Worm (Caenorhabditis elegans) whole organism, L1 larva: ENCODE measurements around the gene F10E7.6.

Source experiments
- C34B4.2 ChIP-seq: sonication (generic microtip); optimal IDR thresholded peaks from 2 replicates; lab custom pipeline; 2017; ENCODE audit warnings: mild to moderate bottlenecking, missing genetic modification characterization, missing compliant biosample characterization
- Y116A8C.19 ChIP-seq: sonication (generic microtip); optimal IDR thresholded peaks from 2 replicates; lab custom pipeline; 2016; ENCODE audit warnings: missing compliant biosample characterization, missing genetic modification characterization, borderline replicate concordance
- aha-1 ChIP-seq: fragments of 150-350 bp; optimal IDR thresholded peaks from 2 replicates; lab custom pipeline; 2014; ENCODE audit warnings: missing biosample characterization, missing genetic modification characterization
- aly-2 ChIP-seq: fragments of 150-350 bp; optimal IDR thresholded peaks from 2 replicates; lab custom pipeline; 2014; ENCODE audit warnings: missing biosample characterization, missing genetic modification characterization
- ama-1 ChIP-seq: fragments of 150-350 bp; optimal IDR thresholded peaks from 2 replicates; lab custom pipeline; 2014
- blmp-1 ChIP-seq: fragments of 150-350 bp; optimal IDR thresholded peaks from 2 replicates; lab custom pipeline; 2014; ENCODE audit warnings: missing biosample characterization, missing genetic modification characterization
- ceh-63 ChIP-seq: fragments of 200-800 bp; sonication (Bioruptor generic); optimal IDR thresholded peaks from 2 replicates; lab custom pipeline; 2018; ENCODE audit warnings: mild to moderate bottlenecking, missing genetic modification characterization, missing compliant biosample characterization
- ceh-8 ChIP-seq: fragments of 200-800 bp; sonication (Bioruptor generic); optimal IDR thresholded peaks from 2 replicates; lab custom pipeline; 2018; ENCODE audit warnings: mild to moderate bottlenecking, missing genetic modification characterization, moderate library complexity, missing compliant biosample characterization
- ceh-82 ChIP-seq, 3 experiments: fragments of 150-350 bp in 1 of 3; sonication (generic microtip) in 2 of 3; optimal IDR thresholded peaks; 2 replicates each; lab custom pipeline; 2014 to 2017; ENCODE audit warnings: missing biosample characterization in 3 of 3, missing genetic modification characterization in 3 of 3
- ceh-88 ChIP-seq: fragments of 200-800 bp; sonication (Bioruptor generic); IDR thresholded peaks from 2 replicates; pipeline ENCODE4 v1.3.6; 2022; ENCODE audit warnings: missing genetic modification characterization, missing compliant biosample characterization
- ceh-90 ChIP-seq: sonication (generic microtip); optimal IDR thresholded peaks from 2 replicates; lab custom pipeline; 2016; ENCODE audit warnings: missing genetic modification characterization, missing compliant biosample characterization
- ces-1 ChIP-seq: fragments of 150-350 bp; optimal IDR thresholded peaks from 2 replicates; lab custom pipeline; 2014; ENCODE audit warnings: missing biosample characterization, missing genetic modification reagents, missing genetic modification characterization
- dpl-1 ChIP-seq, 3 experiments: fragments of 150-350 bp in 2 of 3; sonication (generic microtip) in 1 of 3; optimal IDR thresholded peaks; 2 replicates each; lab custom pipeline; 2014 to 2017; ENCODE audit warnings: missing biosample characterization in 3 of 3, missing genetic modification characterization in 3 of 3, missing genetic modification reagents in 3 of 3
- dsc-1 ChIP-seq: sonication (generic microtip); optimal IDR thresholded peaks from 2 replicates; lab custom pipeline; 2016; ENCODE audit warnings: mild to moderate bottlenecking, missing genetic modification characterization, missing compliant biosample characterization
- efl-3 ChIP-seq: fragments of 200-800 bp; sonication (Bioruptor generic); optimal IDR thresholded peaks from 2 replicates; lab custom pipeline; 2018; ENCODE audit warnings: mild to moderate bottlenecking, missing genetic modification characterization, missing compliant biosample characterization
- fkh-10 ChIP-seq: sonication (generic microtip); optimal IDR thresholded peaks from 2 replicates; lab custom pipeline; 2017; ENCODE audit warnings: missing biosample characterization, missing genetic modification reagents, missing genetic modification characterization
- fkh-4 ChIP-seq: sonication (generic microtip); optimal IDR thresholded peaks from 2 replicates; lab custom pipeline; 2016; ENCODE audit warnings: missing compliant biosample characterization, missing genetic modification characterization, borderline replicate concordance
- fkh-8 ChIP-seq: sonication (generic microtip); optimal IDR thresholded peaks from 2 replicates; lab custom pipeline; 2016; ENCODE audit warnings: mild to moderate bottlenecking, missing genetic modification characterization, missing compliant biosample characterization
- fos-1 ChIP-seq: fragments of 150-350 bp; optimal IDR thresholded peaks from 2 replicates; lab custom pipeline; 2014; ENCODE audit warnings: missing biosample characterization, missing genetic modification characterization
- grh-1 ChIP-seq: fragments of 200-800 bp; sonication (Bioruptor generic); IDR thresholded peaks from 2 replicates; pipeline ENCODE4 v1.3.6; 2022; ENCODE audit warnings: missing genetic modification reagents, missing genetic modification characterization, missing compliant biosample characterization
- hlh-17 ChIP-seq: fragments of 200-800 bp; sonication (Bioruptor generic); optimal IDR thresholded peaks from 2 replicates; lab custom pipeline; 2018; ENCODE audit warnings: missing genetic modification characterization, mild to moderate bottlenecking, missing compliant biosample characterization, moderate library complexity, borderline replicate concordance
- hlh-4 ChIP-seq: sonication (generic microtip); optimal IDR thresholded peaks from 2 replicates; lab custom pipeline; 2016; ENCODE audit warnings: mild to moderate bottlenecking, missing genetic modification characterization, missing compliant biosample characterization
- hpl-2 ChIP-seq: fragments of 150-350 bp; optimal IDR thresholded peaks from 2 replicates; lab custom pipeline; 2014; ENCODE audit warnings: missing biosample characterization, missing genetic modification reagents, missing genetic modification characterization
- lin-15B ChIP-seq: fragments of 150-350 bp; sonication (generic microtip); optimal IDR thresholded peaks from 3 replicates; lab custom pipeline; 2014; ENCODE audit warnings: missing biosample characterization, missing genetic modification characterization
- lin-39 ChIP-seq: fragments of 150-350 bp; optimal IDR thresholded peaks from 2 replicates; lab custom pipeline; 2014; ENCODE audit warnings: missing biosample characterization, missing genetic modification reagents, missing genetic modification characterization
- lsy-2 ChIP-seq, 2 experiments: fragments of 150-350 bp; optimal IDR thresholded peaks; 2 replicates each; lab custom pipeline; 2014; ENCODE audit warnings: missing biosample characterization in 2 of 2, missing genetic modification characterization in 2 of 2
- mdl-1 ChIP-seq, 2 experiments: fragments of 150-350 bp; optimal IDR thresholded peaks; 2 replicates each; lab custom pipeline; 2014 to 2017; ENCODE audit warnings: missing biosample characterization in 2 of 2, missing genetic modification characterization in 2 of 2, inconsistent platforms in 1 of 2
- mef-2 ChIP-seq: fragments of 150-350 bp; optimal IDR thresholded peaks from 2 replicates; lab custom pipeline; 2014; ENCODE audit warnings: missing biosample characterization, missing genetic modification characterization
- mep-1 ChIP-seq: fragments of 150-350 bp; optimal IDR thresholded peaks from 2 replicates; lab custom pipeline; 2014; ENCODE audit warnings: missing biosample characterization, missing genetic modification characterization
- nhr-11 ChIP-seq: fragments of 150-350 bp; optimal IDR thresholded peaks from 2 replicates; lab custom pipeline; 2014; ENCODE audit warnings: missing biosample characterization, missing genetic modification characterization
- nhr-20 ChIP-seq: sonication (generic microtip); optimal IDR thresholded peaks from 2 replicates; lab custom pipeline; 2016; ENCODE audit warnings: mild to moderate bottlenecking, missing genetic modification characterization, missing compliant biosample characterization
- nhr-28 ChIP-seq: fragments of 150-350 bp; optimal IDR thresholded peaks from 2 replicates; lab custom pipeline; 2014; ENCODE audit warnings: missing biosample characterization, missing genetic modification characterization
- nhr-47 ChIP-seq: sonication (generic microtip); optimal IDR thresholded peaks from 2 replicates; lab custom pipeline; 2016; ENCODE audit warnings: mild to moderate bottlenecking, missing genetic modification characterization, moderate library complexity, missing compliant biosample characterization
- nhr-84 ChIP-seq: sonication (generic microtip); optimal IDR thresholded peaks from 2 replicates; lab custom pipeline; 2017; ENCODE audit warnings: missing biosample characterization, missing genetic modification characterization
- nhr-85 ChIP-seq: sonication (generic microtip); peaks from one replicate; lab custom pipeline; 2016; ENCODE audit warnings: missing genetic modification characterization, inconsistent platforms, missing compliant biosample characterization
- pag-3 ChIP-seq: sonication (generic microtip); optimal IDR thresholded peaks from 2 replicates; lab custom pipeline; 2017; ENCODE audit warnings: missing genetic modification characterization, mild to moderate bottlenecking, missing compliant biosample characterization, antibody characterized with exemption, borderline replicate concordance; ENCODE audit not compliant: insufficient read depth
- pqm-1 ChIP-seq: sonication (generic microtip); optimal IDR thresholded peaks from 3 replicates; lab custom pipeline; 2017; ENCODE audit warnings: missing biosample characterization, missing genetic modification characterization
- snpc-4 ChIP-seq: fragments of 150-350 bp; optimal IDR thresholded peaks from 2 replicates; lab custom pipeline; 2014; ENCODE audit warnings: missing biosample characterization, missing genetic modification characterization
- snu-23 ChIP-seq: sonication (generic microtip); optimal IDR thresholded peaks from 2 replicates; lab custom pipeline; 2016; ENCODE audit warnings: missing genetic modification characterization, missing compliant biosample characterization
- sox-4 ChIP-seq: sonication (generic microtip); optimal IDR thresholded peaks from 2 replicates; lab custom pipeline; 2016; ENCODE audit warnings: missing genetic modification characterization, missing compliant biosample characterization
- sptf-1 ChIP-seq: fragments of 150-350 bp; optimal IDR thresholded peaks from 2 replicates; lab custom pipeline; 2014; ENCODE audit warnings: missing biosample characterization, missing genetic modification characterization
- tbx-2 ChIP-seq: sonication (generic microtip); optimal IDR thresholded peaks from 2 replicates; lab custom pipeline; 2016; ENCODE audit warnings: missing genetic modification characterization, missing compliant biosample characterization
- tlp-1 ChIP-seq: fragments of 150-350 bp; optimal IDR thresholded peaks from 2 replicates; lab custom pipeline; 2014; ENCODE audit warnings: missing biosample characterization, missing genetic modification characterization
- unc-130 ChIP-seq: fragments of 150-350 bp; optimal IDR thresholded peaks from 2 replicates; lab custom pipeline; 2017; ENCODE audit warnings: missing biosample characterization, missing genetic modification characterization, inconsistent platforms
- unc-62 ChIP-seq: fragments of 150-350 bp; optimal IDR thresholded peaks from 2 replicates; lab custom pipeline; 2014; ENCODE audit warnings: missing biosample characterization, missing genetic modification reagents, missing genetic modification characterization
- xbp-1 ChIP-seq: sonication (generic microtip); optimal IDR thresholded peaks from 2 replicates; lab custom pipeline; 2016; ENCODE audit warnings: missing genetic modification characterization, missing compliant biosample characterization
- zag-1 ChIP-seq: fragments of 150-350 bp; optimal IDR thresholded peaks from 2 replicates; lab custom pipeline; 2014; ENCODE audit warnings: missing biosample characterization, missing genetic modification characterization

Gene F10E7.6

DNA sequence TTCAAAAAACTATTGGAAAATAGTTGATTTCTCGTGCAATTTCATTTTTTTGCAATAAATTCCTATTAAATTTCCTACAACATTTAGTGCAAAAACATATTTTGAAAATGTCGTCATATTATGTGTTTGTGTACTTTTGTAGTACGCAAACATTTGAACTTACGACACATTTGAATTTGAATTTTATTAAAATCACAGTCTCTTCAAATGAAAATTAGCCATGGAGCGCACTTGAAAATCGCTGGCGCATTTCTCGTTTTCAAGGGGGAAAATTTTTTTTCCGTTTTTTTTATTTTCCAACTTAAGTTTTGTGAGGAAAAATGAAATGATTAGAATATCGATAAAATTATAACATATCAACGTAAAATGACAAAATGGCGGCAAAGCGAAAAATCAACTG is 34.7 kb downstream of the F10E7.6 start (continued):
- TF ChIP-seq tbx-2 (tag; lab: Kevin White, UChicago) (no peak), tlp-1 (tag; lab: Kevin White, UChicago) (no peak), dpl-1 (GFP tag; optimal IDR thresholded peaks at IDR 0.05; lab: Kevin White, UChicago) (peak; percentile 42 to 67 (median 65)), nhr-20 (tag; lab: Kevin White, UChicago) (peak; percentile 56), nhr-28 (tag; lab: Kevin White, UChicago) (no peak), ceh-88 (no peak), snpc-4 (tag; lab: Kevin White, UChicago) (peak; percentile 14), xbp-1 (tag; lab: Kevin White, UChicago) (peak; percentile 19)

DNA sequence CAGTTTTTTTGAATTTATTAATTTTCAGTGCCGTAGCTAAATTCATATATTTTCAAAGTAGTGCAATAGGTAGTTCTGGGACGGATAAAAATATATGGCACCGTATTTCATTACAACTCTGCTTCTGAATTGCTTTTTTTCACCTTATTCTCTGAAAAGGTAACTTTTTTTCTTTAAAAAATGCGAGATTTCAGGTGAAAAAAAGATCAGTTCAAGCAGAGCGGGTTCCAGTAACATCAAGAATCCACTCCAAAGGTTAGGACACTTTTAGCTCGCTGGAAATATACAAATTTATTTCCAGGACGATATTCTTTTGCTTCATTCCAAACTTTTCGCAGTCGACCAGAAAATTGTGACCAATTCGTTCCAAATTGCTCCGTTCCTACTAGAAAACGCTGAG is 35.2 kb downstream of the F10E7.6 start, which contains the start of gene T07F8.1:
TSS of gene T07F8.1 (plus strand) at position 301 of the 400 bp plus-strand sequence.
- no peak for TF ChIP-seq pqm-1 (tag; lab: Kevin White, UChicago)
- no peak for TF ChIP-seq aly-2 (tag; lab: Kevin White, UChicago)
- no peak for TF ChIP-seq ceh-63 (GFP tag; lab: Kevin White, UChicago)
- no peak for TF ChIP-seq snu-23 (GFP tag; lab: Kevin White, UChicago)
- no peak for TF ChIP-seq fkh-4 (tag; lab: Kevin White, UChicago)
- TF ChIP-seq lsy-2 (tag; optimal IDR thresholded peaks at IDR 0.05; lab: Kevin White, UChicago) = no peak
- no peak for TF ChIP-seq fkh-10 (GFP tag; lab: Kevin White, UChicago)
- no peak for TF ChIP-seq nhr-85
- TF ChIP-seq Y116A8C.19 (tag; lab: Kevin White, UChicago) = no peak
- TF ChIP-seq sox-4 (tag; lab: Kevin White, UChicago) = no peak
- TF ChIP-seq tbx-2 (tag; lab: Kevin White, UChicago) = no peak
- TF ChIP-seq hlh-4 (tag; lab: Kevin White, UChicago) = no peak
- TF ChIP-seq nhr-11 (tag; lab: Kevin White, UChicago) = no peak
- no peak for TF ChIP-seq ceh-88

ce11 chrII:7151969-7152631 is 39.2 kb downstream of the F10E7.6 start, which contains the start of gene fust-1:
Gene fust-1 (plus strand): TSS chrII:7152581.
- TF ChIP-seq C34B4.2 (tag; lab: Kevin White, UChicago) (peak; percentile 50), mef-2 (tag; lab: Kevin White, UChicago) (peak; percentile 75), zag-1 (tag; lab: Kevin White, UChicago) (peak; percentile 41), sox-4 (tag; lab: Kevin White, UChicago) (peak; percentile 93), grh-1 (GFP tag; lab: Robert Waterston, UW) (peak; percentile 97), nhr-84 (no peak), ama-1 (peak; percentile 89), nhr-47 (peak; percentile 98), ceh-82 (tag; optimal IDR thresholded peaks at IDR 0.05; lab: Kevin White, UChicago) (peak; percentile 98 to 99 (median 98)), snu-23 (GFP tag; lab: Kevin White, UChicago) (peak; percentile 99), pag-3 (tag; lab: Kevin White, UChicago) (peak; percentile 75), dsc-1 (tag; lab: Kevin White, UChicago) (peak; percentile 98), ces-1 (GFP tag; lab: Kevin White, UChicago) (no peak), aha-1 (tag; lab: Kevin White, UChicago) (peak; percentile 84), snpc-4 (tag; lab: Kevin White, UChicago) (peak; percentile 92), sptf-1 (tag; lab: Kevin White, UChicago) (no peak), hlh-17 (no peak), xbp-1 (tag; lab: Kevin White, UChicago) (peak; percentile 96), nhr-11 (tag; lab: Kevin White, UChicago) (peak; percentile 95), fkh-4 (tag; lab: Kevin White, UChicago) (peak; percentile 81), mdl-1 (tag; optimal IDR thresholded peaks at IDR 0.05; lab: Kevin White, UChicago) (peak in 1 of 2 experiments; percentile 88), fos-1 (tag; lab: Kevin White, UChicago) (peak; percentile 87), unc-130 (tag; lab: Kevin White, UChicago) (peak; percentile 98), lin-39 (tag; lab: Kevin White, UChicago) (peak; percentile 96), mep-1 (tag; lab: Kevin White, UChicago) (peak; percentile 99), unc-62 (peak; percentile 47), nhr-28 (tag; lab: Kevin White, UChicago) (peak; percentile 4), ceh-90 (peak; percentile 61), efl-3 (GFP tag; lab: Kevin White, UChicago) (peak; percentile 70), ceh-8 (peak; percentile 95), hpl-2 (peak; percentile 86), lin-15B (peak; percentile 90), fkh-8 (peak; percentile 94), blmp-1 (peak; percentile 73)
